Worm (Caenorhabditis elegans): Measurements from ENCODE around the gene F49E8.7.

ce11 chrIV:7508850-7509249, 47.3 kb downstream of the F49E8.7 start:
- no peak for TF ChIP-seq rec-8 (tag; optimal IDR thresholded peaks at IDR 0.05)
- TF ChIP-seq snpc-1.1 (tag; optimal IDR thresholded peaks at IDR 0.05; ENCODE audit: insufficient read depth), result no peak
- TF ChIP-seq ceh-40 (GFP tag; IDR thresholded peaks at IDR 0.05), result no peak

Data from whole organism, young adult.